Worm (Caenorhabditis elegans) whole organism, early embryonic: Measurements from ENCODE around the gene dnj-19.

ENCODE experiments used
- B0310.2 ChIP-seq: sonication (generic microtip); optimal IDR thresholded peaks from 2 replicates; lab custom pipeline; 2016; ENCODE audit warnings: mild to moderate bottlenecking, missing genetic modification characterization, missing compliant biosample characterization
- aly-1 ChIP-seq: sonication (generic microtip); optimal IDR thresholded peaks from 2 replicates; lab custom pipeline; 2016; ENCODE audit warnings: missing genetic modification characterization, missing compliant biosample characterization
- ama-1 ChIP-seq: fragments of 150-350 bp; optimal IDR thresholded peaks from 2 replicates; lab custom pipeline; 2014
- ceh-36 ChIP-seq: sonication (generic microtip); optimal IDR thresholded peaks from 2 replicates; lab custom pipeline; 2016; ENCODE audit warnings: missing genetic modification characterization, inconsistent platforms, missing compliant biosample characterization
- flt-1 ChIP-seq: fragments of 200-800 bp; sonication (Bioruptor generic); IDR thresholded peaks from 2 replicates; pipeline ENCODE4 v1.3.6; 2022; ENCODE audit warnings: missing genetic modification characterization, missing compliant biosample characterization
- hmbx-1 ChIP-seq: sonication (generic microtip); optimal IDR thresholded peaks from 2 replicates; lab custom pipeline; 2016; ENCODE audit warnings: mild to moderate bottlenecking, missing genetic modification characterization, missing compliant biosample characterization
- hnd-1 ChIP-seq: sonication (generic microtip); optimal IDR thresholded peaks from 2 replicates; lab custom pipeline; 2016; ENCODE audit warnings: missing genetic modification characterization, missing compliant biosample characterization
- pes-1 ChIP-seq: fragments of 200-800 bp; sonication (Bioruptor generic); IDR thresholded peaks from 2 replicates; pipeline ENCODE4 v1.3.6; 2022; ENCODE audit warnings: missing genetic modification reagents, missing genetic modification characterization, missing compliant biosample characterization
- scrt-1 ChIP-seq: fragments of 200-800 bp; sonication (Bioruptor generic); IDR thresholded peaks from 2 replicates; pipeline ENCODE4 v1.3.6; 2022; ENCODE audit warnings: missing genetic modification characterization, missing compliant biosample characterization

ce11 chrV:5502701-5503100 is 2.0 kb downstream of the dnj-19 start:
- no peak for TF ChIP-seq ama-1 (lab: Kevin White, UChicago)
- no peak for TF ChIP-seq pes-1 (GFP tag; lab: Robert Waterston, UW)
- no peak for TF ChIP-seq aly-1 (tag; lab: Kevin White, UChicago)
- TF ChIP-seq flt-1 (GFP tag; lab: Robert Waterston, UW) = no peak
- TF ChIP-seq scrt-1 = no peak
- TF ChIP-seq B0310.2 (tag; lab: Kevin White, UChicago) = no peak
- no peak for TF ChIP-seq hmbx-1
- no peak for TF ChIP-seq hnd-1 (tag; lab: Kevin White, UChicago)
- TF ChIP-seq ceh-36 (tag; lab: Kevin White, UChicago) = no peak
